Worm (Caenorhabditis elegans) whole organism, mixed stage, embryonic: ENCODE data around the gene F28F8.7.
A peak's percentile ranks its signal among the peaks of the same experiment; 100 is the strongest.
"Not testable (repeated sequence)": the region's sequence is repeated elsewhere in the genome, so short reads cannot be mapped to it uniquely, and the experiment has no call there.

Experiments
- M03D4.4 ChIP-seq: sonication (generic microtip); optimal IDR thresholded peaks from 2 replicates; lab custom pipeline; 2017; ENCODE audit warnings: mild to moderate bottlenecking, missing genetic modification characterization, missing compliant biosample characterization
- bed-3 ChIP-seq: fragments of 200-800 bp; sonication (Bioruptor generic); optimal IDR thresholded peaks from 3 replicates; lab custom pipeline; 2018; ENCODE audit warnings: mild to moderate bottlenecking, missing genetic modification characterization, moderate library complexity, missing compliant biosample characterization
- blmp-1 ChIP-seq: fragments of 150-350 bp; optimal IDR thresholded peaks from 2 replicates; lab custom pipeline; 2014; ENCODE audit warnings: missing biosample characterization, missing genetic modification characterization
- ceh-43 ChIP-seq: fragments of 200-800 bp; sonication (Bioruptor generic); optimal IDR thresholded peaks from 2 replicates; lab custom pipeline; 2018; ENCODE audit warnings: mild to moderate bottlenecking, missing genetic modification characterization, moderate library complexity, missing compliant biosample characterization
- ceh-83 ChIP-seq: fragments of 200-800 bp; sonication (Bioruptor generic); optimal IDR thresholded peaks from 2 replicates; lab custom pipeline; 2018; ENCODE audit warnings: mild to moderate bottlenecking, missing genetic modification characterization, missing compliant biosample characterization
- ces-1 ChIP-seq: fragments of 150-350 bp; optimal IDR thresholded peaks from 2 replicates; lab custom pipeline; 2014; ENCODE audit warnings: missing biosample characterization, missing genetic modification reagents, missing genetic modification characterization
- elt-3 ChIP-seq: fragments of 150-350 bp; optimal IDR thresholded peaks from 2 replicates; lab custom pipeline; 2014; ENCODE audit warnings: missing biosample characterization, missing genetic modification characterization
- flh-1 ChIP-seq: fragments of 200-800 bp; sonication (Bioruptor generic); optimal IDR thresholded peaks from 2 replicates; lab custom pipeline; 2018; ENCODE audit warnings: mild to moderate bottlenecking, missing genetic modification characterization, moderate library complexity, missing compliant biosample characterization
- ham-2 ChIP-seq: fragments of 200-800 bp; sonication (Bioruptor generic); optimal IDR thresholded peaks from 2 replicates; lab custom pipeline; 2018; ENCODE audit warnings: mild to moderate bottlenecking, missing genetic modification characterization, missing compliant biosample characterization
- hlh-1 ChIP-seq: fragments of 150-350 bp; optimal IDR thresholded peaks from 2 replicates; lab custom pipeline; 2014; ENCODE audit warnings: missing biosample characterization, missing genetic modification reagents, missing genetic modification characterization
- lin-13 ChIP-seq: fragments of 150-350 bp; optimal IDR thresholded peaks from 2 replicates; lab custom pipeline; 2014; ENCODE audit warnings: missing biosample characterization, missing genetic modification characterization
- lin-32 ChIP-seq: fragments of 200-800 bp; sonication (Bioruptor generic); optimal IDR thresholded peaks from 2 replicates; lab custom pipeline; 2018; ENCODE audit warnings: mild to moderate bottlenecking, missing genetic modification characterization, missing compliant biosample characterization
- lsy-2 ChIP-seq: fragments of 150-350 bp; optimal IDR thresholded peaks from 2 replicates; lab custom pipeline; 2014; ENCODE audit warnings: missing biosample characterization, missing genetic modification characterization
- mab-5 ChIP-seq: fragments of 150-350 bp; optimal IDR thresholded peaks from 2 replicates; lab custom pipeline; 2014; ENCODE audit warnings: missing biosample characterization, missing genetic modification characterization
- mls-2 ChIP-seq: sonication (generic microtip); optimal IDR thresholded peaks from 2 replicates; lab custom pipeline; 2016; ENCODE audit warnings: mild to moderate bottlenecking, missing genetic modification characterization, moderate library complexity, missing compliant biosample characterization
- nhr-12 ChIP-seq: fragments of 150-350 bp; optimal IDR thresholded peaks from 2 replicates; lab custom pipeline; 2014; ENCODE audit warnings: missing biosample characterization, missing genetic modification characterization
- nhr-2 ChIP-seq: fragments of 150-350 bp; optimal IDR thresholded peaks from 2 replicates; lab custom pipeline; 2014; ENCODE audit warnings: missing biosample characterization, missing genetic modification characterization
- nhr-237 ChIP-seq: fragments of 150-350 bp; optimal IDR thresholded peaks from 2 replicates; lab custom pipeline; 2014; ENCODE audit warnings: missing biosample characterization, missing genetic modification characterization
- nhr-28 ChIP-seq: fragments of 150-350 bp; optimal IDR thresholded peaks from 2 replicates; lab custom pipeline; 2014; ENCODE audit warnings: missing biosample characterization, missing genetic modification characterization
- nhr-76 ChIP-seq: sonication (generic microtip); optimal IDR thresholded peaks from 2 replicates; lab custom pipeline; 2017; ENCODE audit warnings: missing biosample characterization, missing genetic modification characterization
- pha-4 ChIP-seq: fragments of 150-350 bp; optimal IDR thresholded peaks from 2 replicates; lab custom pipeline; 2018; ENCODE audit warnings: missing biosample characterization, missing genetic modification reagents, missing genetic modification characterization
- sem-2 ChIP-seq: fragments of 200-800 bp; sonication (Bioruptor generic); optimal IDR thresholded peaks from 2 replicates; lab custom pipeline; 2018; ENCODE audit warnings: mild to moderate bottlenecking, missing genetic modification characterization, missing compliant biosample characterization
- snpc-4 ChIP-seq: fragments of 150-350 bp; optimal IDR thresholded peaks from 2 replicates; lab custom pipeline; 2014; ENCODE audit warnings: missing biosample characterization, missing genetic modification characterization
- sptf-1 ChIP-seq: sonication (generic microtip); optimal IDR thresholded peaks from 2 replicates; lab custom pipeline; 2017; ENCODE audit warnings: mild to moderate bottlenecking, missing genetic modification characterization, moderate library complexity, missing compliant biosample characterization
- tbx-8 ChIP-seq: fragments of 200-800 bp; sonication (Bioruptor generic); optimal IDR thresholded peaks from 2 replicates; lab custom pipeline; 2018; ENCODE audit warnings: mild to moderate bottlenecking, missing genetic modification characterization, moderate library complexity, missing compliant biosample characterization
- unc-120 ChIP-seq: sonication (generic microtip); optimal IDR thresholded peaks from 2 replicates; lab custom pipeline; 2017; ENCODE audit warnings: missing genetic modification characterization, missing compliant biosample characterization; ENCODE audit not compliant: poor library complexity, severe bottlenecking
- unc-39 ChIP-seq: fragments of 150-350 bp; optimal IDR thresholded peaks from 2 replicates; lab custom pipeline; 2014; ENCODE audit warnings: missing biosample characterization, missing genetic modification characterization
- unc-62 ChIP-seq: fragments of 150-350 bp; optimal IDR thresholded peaks from 2 replicates; lab custom pipeline; 2014; ENCODE audit warnings: missing biosample characterization, missing genetic modification reagents, missing genetic modification characterization
- zip-8 ChIP-seq: fragments of 150-350 bp; optimal IDR thresholded peaks from 2 replicates; lab custom pipeline; 2014; ENCODE audit warnings: missing biosample characterization, missing genetic modification characterization
- ztf-11 ChIP-seq: fragments of 150-350 bp; optimal IDR thresholded peaks from 2 replicates; lab custom pipeline; 2014; ENCODE audit warnings: missing biosample characterization, missing genetic modification characterization

F28F8.7 gene

ce11 chrV:15605045-15605444, 14.6 kb upstream of the F28F8.7 start, which contains the start of gene fbxa-154:
Gene fbxa-154, minus strand, starts transcription at chrV:15605145.
- TF ChIP-seq nhr-76 (tag; lab: Kevin White, UChicago) (no peak), blmp-1 (tag; lab: Kevin White, UChicago) (no peak)

DNA sequence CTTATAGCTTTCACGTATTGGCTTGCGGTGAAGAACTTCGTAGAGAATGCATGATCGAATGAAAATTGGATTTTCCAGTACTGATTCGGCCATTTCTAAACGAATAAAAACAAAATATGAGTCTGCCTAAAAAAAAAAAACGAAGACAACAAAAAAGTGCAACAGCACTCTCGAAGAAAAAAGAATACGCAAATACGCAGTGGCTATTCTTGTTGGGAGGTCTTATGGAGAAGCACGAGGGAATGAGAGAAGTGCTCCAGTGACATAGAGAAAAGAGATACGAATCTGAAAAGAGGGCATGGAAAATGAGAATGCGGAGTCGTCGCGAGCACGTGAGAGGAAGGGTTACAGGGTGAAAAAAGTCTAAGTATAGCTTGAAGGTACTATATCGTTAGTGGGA, 11.8 kb upstream of the F28F8.7 start, which contains the start of gene fbxa-152:
TSS of gene fbxa-152 (minus strand) at position 101 of the 400 bp plus-strand sequence.
- no peak for TF ChIP-seq sem-2 (GFP tag; lab: Kevin White, UChicago)
- no peak for TF ChIP-seq ceh-43 (GFP tag; lab: Kevin White, UChicago)
- no peak for TF ChIP-seq tbx-8 (GFP tag; lab: Kevin White, UChicago)
- TF ChIP-seq mab-5 (tag; lab: Kevin White, UChicago) = no peak
- TF ChIP-seq nhr-237 (tag; lab: Kevin White, UChicago) = no peak
- no peak for TF ChIP-seq nhr-28
- no peak for TF ChIP-seq zip-8 (tag; lab: Kevin White, UChicago)
- no peak for TF ChIP-seq nhr-12 (tag; lab: Kevin White, UChicago)
- TF ChIP-seq lsy-2 (tag; lab: Kevin White, UChicago) = no peak
- TF ChIP-seq flh-1 (GFP tag; lab: Kevin White, UChicago) = no peak
- no peak for TF ChIP-seq mls-2 (tag; lab: Kevin White, UChicago)
- no peak for TF ChIP-seq lin-32 (GFP tag; lab: Kevin White, UChicago)
- TF ChIP-seq ztf-11 (tag; lab: Kevin White, UChicago) = no peak
- no peak for TF ChIP-seq snpc-4 (tag; lab: Kevin White, UChicago)
- no peak for TF ChIP-seq M03D4.4 (tag; lab: Kevin White, UChicago)
- TF ChIP-seq pha-4 (tag; lab: Kevin White, UChicago) = no peak
- TF ChIP-seq ham-2 (GFP tag; lab: Kevin White, UChicago) = no peak
- no peak for TF ChIP-seq unc-39 (tag; lab: Kevin White, UChicago)
- no peak for TF ChIP-seq sptf-1 (tag; lab: Kevin White, UChicago)
- TF ChIP-seq, all 35 proteins: peak for 0

DNA sequence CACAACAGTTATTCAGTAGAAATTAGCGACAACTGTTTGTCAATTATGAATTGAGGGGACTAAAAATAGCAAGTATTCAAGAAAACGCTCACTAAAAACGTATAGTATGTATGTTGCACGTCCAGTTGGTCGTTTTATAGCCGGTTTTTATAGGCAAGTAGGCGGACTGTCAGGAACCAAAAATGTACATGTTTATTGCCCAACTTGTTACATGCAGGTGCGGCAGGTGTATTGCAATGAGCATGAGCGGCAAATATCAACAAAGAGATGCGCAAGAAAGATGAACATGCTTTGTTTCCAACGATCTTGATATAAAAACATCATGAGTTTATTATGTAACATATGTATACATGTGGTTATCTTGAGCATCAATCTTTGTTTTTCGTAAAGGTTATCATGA, 9.3 kb upstream of the F28F8.7 start, which contains the start of gene B0391.14:
TSS of gene B0391.14 (minus strand) at position 101 of the 400 bp plus-strand sequence.
- TF ChIP-seq sptf-1 (tag; lab: Kevin White, UChicago); flh-1 (GFP tag; lab: Kevin White, UChicago); lin-13 (tag; lab: Kevin White, UChicago): not testable (repeated sequence)

- TF ChIP-seq elt-3 (tag; lab: Kevin White, UChicago) = no peak
- no peak for TF ChIP-seq ces-1 (GFP tag; lab: Kevin White, UChicago)
These were observed 4.2 kb upstream of the F28F8.7 start, which contains the start of gene fbxa-139 for ce11 chrV:15594573-15594972. Gene fbxa-139, minus strand, starts transcription at chrV:15594673.

ce11 chrV:15578386-15578785, 12.0 kb downstream of the F28F8.7 start, which contains the start of gene F28F8.9:
Gene F28F8.9, minus strand, starts transcription at chrV:15578673.
- no peak for TF ChIP-seq nhr-237 (tag; lab: Kevin White, UChicago)
- TF ChIP-seq unc-39 (tag; lab: Kevin White, UChicago) = no peak
- no peak for TF ChIP-seq nhr-76 (tag; lab: Kevin White, UChicago)
- no peak for TF ChIP-seq flh-1 (GFP tag; lab: Kevin White, UChicago)
- TF ChIP-seq M03D4.4 (tag; lab: Kevin White, UChicago) = no peak
- TF ChIP-seq mab-5 (tag; lab: Kevin White, UChicago) = no peak
- peak; percentile 43 for TF ChIP-seq ces-1 (GFP tag; lab: Kevin White, UChicago)
- TF ChIP-seq unc-62 (GFP tag; lab: Kevin White, UChicago) = no peak
- peak; percentile 10 for TF ChIP-seq lsy-2 (tag; lab: Kevin White, UChicago)
- no peak for TF ChIP-seq ztf-11 (tag; lab: Kevin White, UChicago)
- no peak for TF ChIP-seq lin-13 (tag; lab: Kevin White, UChicago)
- peak; percentile 21 for TF ChIP-seq unc-120 (tag; lab: Kevin White, UChicago)
- TF ChIP-seq pha-4 (tag; lab: Kevin White, UChicago) = peak; percentile 26

ce11 chrV:15577395-15577896, 13.0 kb downstream of the F28F8.7 start, which contains the start of gene atx-3:
Gene atx-3, minus strand, starts transcription at chrV:15577445.
- TF ChIP-seq lin-13 (tag; lab: Kevin White, UChicago) (no peak), ces-1 (GFP tag; lab: Kevin White, UChicago) (no peak), snpc-4 (tag; lab: Kevin White, UChicago) (no peak), lsy-2 (tag; lab: Kevin White, UChicago) (no peak), lin-32 (GFP tag; lab: Kevin White, UChicago) (no peak), mab-5 (tag; lab: Kevin White, UChicago) (no peak), nhr-28 (no peak), unc-39 (tag; lab: Kevin White, UChicago) (no peak), unc-120 (tag; lab: Kevin White, UChicago) (no peak), sem-2 (GFP tag; lab: Kevin White, UChicago) (no peak), ham-2 (GFP tag; lab: Kevin White, UChicago) (no peak), mls-2 (tag; lab: Kevin White, UChicago) (no peak), hlh-1 (no peak), nhr-237 (tag; lab: Kevin White, UChicago) (no peak), ztf-11 (tag; lab: Kevin White, UChicago) (no peak), ceh-83 (no peak), nhr-2 (tag; lab: Kevin White, UChicago) (no peak), nhr-12 (tag; lab: Kevin White, UChicago) (no peak), bed-3 (GFP tag; lab: Kevin White, UChicago) (no peak)
